Worm (Caenorhabditis elegans): ENCODE results near the gene H01M10.1.

- TF ChIP-seq fax-1 (tag; optimal IDR thresholded peaks at IDR 0.05) (peak; percentile 29), ama-1 (optimal IDR thresholded peaks at IDR 0.05) (no peak), pag-3 (tag; optimal IDR thresholded peaks at IDR 0.05; ENCODE audit: borderline replicate concordance) (no peak), hlh-13 (GFP tag; optimal IDR thresholded peaks at IDR 0.05) (peak; percentile 20), fkh-10 (GFP tag; optimal IDR thresholded peaks at IDR 0.05) (no peak), ceh-30 (tag; optimal IDR thresholded peaks at IDR 0.05) (no peak)
Measured at ce11 chrX:2553433-2553860, 26.9 kb downstream of the H01M10.1 start.

All from whole organism, late embryonic.